Worm (Caenorhabditis elegans): ENCODE measurements around the gene ubc-13.

DNA sequence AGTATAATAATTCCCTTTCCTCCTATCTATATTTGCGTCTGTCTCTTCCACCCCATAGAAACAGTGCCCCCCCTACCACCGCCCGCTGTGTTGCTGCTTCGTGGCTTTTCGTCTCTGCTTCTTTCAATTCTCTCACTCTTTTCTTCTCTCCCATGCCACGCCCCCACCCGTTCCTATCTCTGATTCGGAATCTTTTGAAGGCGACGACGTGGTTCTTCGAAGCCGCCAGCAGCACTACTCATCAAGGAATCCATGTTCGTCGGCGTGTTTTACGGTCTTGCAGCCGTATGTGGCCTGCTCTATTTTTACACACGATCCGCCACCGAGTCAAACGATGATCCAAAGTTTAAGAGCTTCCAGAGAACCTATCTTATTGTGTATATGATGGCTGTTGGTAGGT lies 5.7 kb upstream of the ubc-13 start, which contains the start of gene samt-1:
- TF ChIP-seq sptf-1 (tag; optimal IDR thresholded peaks at IDR 0.05): no peak
- TF ChIP-seq sem-2 (GFP tag; optimal IDR thresholded peaks at IDR 0.05): no peak
- TF ChIP-seq lin-32 (GFP tag; optimal IDR thresholded peaks at IDR 0.05): no peak
- no peak for TF ChIP-seq snpc-4 (tag; optimal IDR thresholded peaks at IDR 0.05)
- no peak for TF ChIP-seq nhr-12 (tag; optimal IDR thresholded peaks at IDR 0.05)
- TF ChIP-seq nhr-28 (tag; optimal IDR thresholded peaks at IDR 0.05): no peak

All from whole organism, mixed stage, embryonic.